Fruit fly (Drosophila melanogaster) whole organism, embryonic: ENCODE results near the gene CG4291.

ENCODE experiments used
- Bgb ChIP-seq: fragments of 200-800 bp; sonication (Bioruptor generic); IDR thresholded peaks from 2 replicates; pipeline ENCODE4 v1.3.6; 2022; ENCODE audit warnings: missing biosample characterization, missing genetic modification characterization; ENCODE audit not compliant: partially characterized antibody
- CG15479 ChIP-seq: fragments of 200-800 bp; sonication (Bioruptor generic); optimal IDR thresholded peaks from 3 replicates; lab custom pipeline; 2019; ENCODE audit warnings: missing biosample characterization, mild to moderate bottlenecking, missing genetic modification characterization, moderate library complexity
- CG15514 ChIP-seq: fragments of 200-800 bp; sonication (Bioruptor generic); optimal IDR thresholded peaks from 3 replicates; lab custom pipeline; 2017; ENCODE audit warnings: missing biosample characterization, missing genetic modification characterization, mild to moderate bottlenecking, moderate library complexity, missing genetic modification reagents
- CG17359 ChIP-seq: fragments of 200-800 bp; sonication (Bioruptor generic); optimal IDR thresholded peaks from 3 replicates; lab custom pipeline; 2018; ENCODE audit warnings: missing biosample characterization, mild to moderate bottlenecking, missing genetic modification characterization, moderate library complexity
- CG18619 ChIP-seq: fragments of 200-800 bp; sonication (Bioruptor generic); optimal IDR thresholded peaks from 3 replicates; lab custom pipeline; 2017; ENCODE audit warnings: missing biosample characterization, mild to moderate bottlenecking, missing genetic modification characterization
- CG2712 ChIP-seq: fragments of 200-800 bp; optimal IDR thresholded peaks from 3 replicates; lab custom pipeline; 2019; ENCODE audit warnings: missing biosample characterization, mild to moderate bottlenecking, missing genetic modification characterization, moderate library complexity
- CG2875 ChIP-seq: fragments of 200-800 bp; sonication (Bioruptor generic); optimal IDR thresholded peaks from 2 replicates; lab custom pipeline; 2017; ENCODE audit warnings: missing biosample characterization, mild to moderate bottlenecking, missing genetic modification characterization, missing genetic modification reagents
- CG31224 ChIP-seq: fragments of 200-800 bp; sonication (Bioruptor generic); IDR thresholded peaks from 2 replicates; pipeline ENCODE4 v1.3.6; 2022; ENCODE audit warnings: missing biosample characterization, missing genetic modification characterization
- CG34224 ChIP-seq: fragments of 200-800 bp; sonication (Bioruptor generic); IDR thresholded peaks from 3 replicates; pipeline ENCODE4 v1.3.6; 2022; ENCODE audit warnings: missing biosample characterization, missing genetic modification characterization; ENCODE audit not compliant: partially characterized antibody
- CG4617 ChIP-seq: fragments of 200-800 bp; sonication (Bioruptor generic); optimal IDR thresholded peaks from 3 replicates; lab custom pipeline; 2016; ENCODE audit warnings: missing biosample characterization, missing genetic modification characterization, borderline replicate concordance
- CG4730 ChIP-seq: fragments of 200-800 bp; sonication (Bioruptor generic); IDR thresholded peaks from 2 replicates; pipeline ENCODE4 v1.3.6; 2022; ENCODE audit warnings: missing biosample characterization, missing genetic modification characterization
- CG6765 ChIP-seq: fragments of 200-800 bp; sonication (Bioruptor generic); optimal IDR thresholded peaks from 3 replicates; lab custom pipeline; 2017; ENCODE audit warnings: missing biosample characterization, mild to moderate bottlenecking, missing genetic modification characterization
- CG7271 ChIP-seq: fragments of 200-800 bp; sonication (Bioruptor generic); optimal IDR thresholded peaks from 2 replicates; lab custom pipeline; 2018; ENCODE audit warnings: missing biosample characterization, mild to moderate bottlenecking, missing genetic modification characterization, moderate library complexity
- CG7928 ChIP-seq: fragments of 200-800 bp; sonication (Bioruptor generic); optimal IDR thresholded peaks from 2 replicates; lab custom pipeline; 2017; ENCODE audit warnings: missing biosample characterization, mild to moderate bottlenecking, missing genetic modification characterization
- CG9437 ChIP-seq: fragments of 200-800 bp; sonication (Bioruptor generic); optimal IDR thresholded peaks from 2 replicates; lab custom pipeline; 2018; ENCODE audit warnings: missing biosample characterization, mild to moderate bottlenecking, missing genetic modification characterization
- CG9609 ChIP-seq: fragments of 200-800 bp; sonication (Bioruptor generic); optimal IDR thresholded peaks from 3 replicates; lab custom pipeline; 2016; ENCODE audit warnings: missing biosample characterization, missing genetic modification characterization
- CG9727 ChIP-seq: fragments of 200-800 bp; sonication (Bioruptor generic); optimal IDR thresholded peaks from 3 replicates; lab custom pipeline; 2017; ENCODE audit warnings: missing biosample characterization, mild to moderate bottlenecking, missing genetic modification characterization
- CHES-1-like ChIP-seq: fragments of 200-800 bp; sonication (Bioruptor generic); optimal IDR thresholded peaks from 2 replicates; lab custom pipeline; 2016; ENCODE audit warnings: missing biosample characterization, missing genetic modification characterization
- Deaf1 ChIP-seq: fragments of 200-800 bp; optimal IDR thresholded peaks from 3 replicates; lab custom pipeline; 2019; ENCODE audit warnings: missing biosample characterization, mild to moderate bottlenecking, missing genetic modification characterization, moderate library complexity
- Eip74EF ChIP-seq, 2 experiments: fragments of 200-800 bp in 1 of 2; fragments of >200 bp in 1 of 2; sonication (Bioruptor generic) in 1 of 2; optimal IDR thresholded peaks; 2 replicates each; lab custom pipeline; 2017 to 2019; ENCODE audit warnings: missing biosample characterization in 2 of 2, missing genetic modification characterization in 2 of 2, mild to moderate bottlenecking in 1 of 2, moderate library complexity in 1 of 2
- Mad ChIP-seq: fragments of 200-800 bp; sonication (Bioruptor generic); optimal IDR thresholded peaks from 2 replicates; lab custom pipeline; 2016; ENCODE audit warnings: missing biosample characterization, missing genetic modification characterization
- Sox102F ChIP-seq: fragments of 200-800 bp; sonication (Bioruptor generic); optimal IDR thresholded peaks from 2 replicates; lab custom pipeline; 2018; ENCODE audit warnings: missing biosample characterization, mild to moderate bottlenecking, missing genetic modification characterization, moderate library complexity
- Ssrp ChIP-seq: fragments of 200-800 bp; sonication (Bioruptor generic); optimal IDR thresholded peaks from 2 replicates; lab custom pipeline; 2018; ENCODE audit warnings: missing biosample characterization, mild to moderate bottlenecking, missing genetic modification characterization, moderate library complexity
- abd-A ChIP-seq: fragments of 200-800 bp; sonication (Bioruptor generic); optimal IDR thresholded peaks from 3 replicates; lab custom pipeline; 2019; ENCODE audit warnings: missing biosample characterization, mild to moderate bottlenecking, missing genetic modification characterization, moderate library complexity
- ase ChIP-seq: fragments of 200-800 bp; sonication (Bioruptor generic); IDR thresholded peaks from 3 replicates; pipeline ENCODE4 v1.3.6; 2022; ENCODE audit warnings: missing biosample characterization, missing genetic modification characterization
- cas ChIP-seq: fragments of 200-800 bp; sonication (Bioruptor generic); IDR thresholded peaks from 2 replicates; pipeline ENCODE4 v1.3.6; 2022; ENCODE audit warnings: missing biosample characterization, missing genetic modification characterization
- cato ChIP-seq: fragments of 200-800 bp; sonication (Bioruptor generic); optimal IDR thresholded peaks from 2 replicates; lab custom pipeline; 2016; ENCODE audit warnings: missing biosample characterization, missing genetic modification characterization, borderline replicate concordance
- caup ChIP-seq: fragments of 200-800 bp; sonication (Bioruptor generic); optimal IDR thresholded peaks from 3 replicates; lab custom pipeline; 2017; ENCODE audit warnings: missing biosample characterization, mild to moderate bottlenecking, missing genetic modification characterization, moderate library complexity; ENCODE audit not compliant: severe bottlenecking
- chif ChIP-seq, 2 experiments: fragments of 200-800 bp; sonication (Bioruptor generic); optimal IDR thresholded peaks; 3 replicates each; lab custom pipeline; 2016; ENCODE audit warnings: missing biosample characterization in 2 of 2, missing genetic modification characterization in 2 of 2
- chinmo ChIP-seq: fragments of 200-800 bp; sonication (Bioruptor generic); IDR thresholded peaks from 4 replicates; pipeline ENCODE4 v1.3.6; 2022; ENCODE audit warnings: missing biosample characterization, missing genetic modification characterization; ENCODE audit not compliant: partially characterized antibody
- dimm ChIP-seq: fragments of 200-800 bp; sonication (Bioruptor generic); IDR thresholded peaks from 2 replicates; pipeline ENCODE4 v1.3.6; 2022; ENCODE audit warnings: missing biosample characterization, missing genetic modification characterization
- ewg ChIP-seq: fragments of 200-800 bp; sonication (Bioruptor generic); optimal IDR thresholded peaks from 3 replicates; lab custom pipeline; 2017; ENCODE audit warnings: mild to moderate bottlenecking, missing biosample characterization, missing genetic modification reagents, missing genetic modification characterization
- fd64A ChIP-seq: fragments of 200-800 bp; sonication (Bioruptor generic); optimal IDR thresholded peaks from 3 replicates; lab custom pipeline; 2018; ENCODE audit warnings: missing biosample characterization, mild to moderate bottlenecking, missing genetic modification characterization
- gro ChIP-seq: fragments of 200-800 bp; sonication (Bioruptor generic); optimal IDR thresholded peaks from 2 replicates; lab custom pipeline; 2016; ENCODE audit warnings: missing biosample characterization, missing genetic modification characterization
- kah ChIP-seq: fragments of 200-800 bp; sonication (Bioruptor generic); optimal IDR thresholded peaks from 2 replicates; lab custom pipeline; 2018; ENCODE audit warnings: missing biosample characterization, mild to moderate bottlenecking, missing genetic modification characterization
- kay ChIP-seq: fragments of 200-800 bp; sonication (Bioruptor generic); optimal IDR thresholded peaks from 2 replicates; lab custom pipeline; 2016; ENCODE audit warnings: missing biosample characterization, missing genetic modification characterization
- klu ChIP-seq: fragments of 200-800 bp; sonication (Bioruptor generic); IDR thresholded peaks from 2 replicates; pipeline ENCODE4 v1.3.6; 2022; ENCODE audit warnings: missing biosample characterization, missing genetic modification characterization
- knrl ChIP-seq: fragments of 200-800 bp; sonication (Bioruptor generic); IDR thresholded peaks from 3 replicates; pipeline ENCODE4 v1.3.6; 2022; ENCODE audit warnings: missing biosample characterization, missing genetic modification characterization; ENCODE audit not compliant: partially characterized antibody
- lbe ChIP-seq: fragments of 200-800 bp; sonication (Bioruptor generic); optimal IDR thresholded peaks from 2 replicates; lab custom pipeline; 2016; ENCODE audit warnings: missing biosample characterization, mild to moderate bottlenecking, missing genetic modification characterization
- rib ChIP-seq: fragments of 200-800 bp; sonication (Bioruptor generic); IDR thresholded peaks from 2 replicates; pipeline ENCODE4 v1.3.6; 2022; ENCODE audit warnings: missing biosample characterization, missing genetic modification characterization
- salm ChIP-seq: fragments of 200-800 bp; sonication (Bioruptor generic); optimal IDR thresholded peaks from 2 replicates; lab custom pipeline; 2018; ENCODE audit warnings: missing biosample characterization, mild to moderate bottlenecking, missing genetic modification characterization
- sd ChIP-seq: fragments of 200-800 bp; sonication (Bioruptor generic); optimal IDR thresholded peaks from 3 replicates; lab custom pipeline; 2018; ENCODE audit warnings: missing biosample characterization, mild to moderate bottlenecking, missing genetic modification characterization, moderate library complexity
- sna ChIP-seq: fragments of 200-800 bp; sonication (Bioruptor generic); IDR thresholded peaks from 2 replicates; pipeline ENCODE4 v1.3.6; 2022; ENCODE audit warnings: missing biosample characterization, missing genetic modification characterization; ENCODE audit not compliant: partially characterized antibody
- sob ChIP-seq: fragments of 200-800 bp; sonication (Bioruptor generic); IDR thresholded peaks from 2 replicates; pipeline ENCODE4 v1.3.6; 2022; ENCODE audit warnings: missing biosample characterization, missing genetic modification characterization
- tap ChIP-seq: fragments of 200-800 bp; optimal IDR thresholded peaks from 3 replicates; lab custom pipeline; 2019; ENCODE audit warnings: missing biosample characterization, mild to moderate bottlenecking, missing genetic modification characterization, moderate library complexity
- unc-4 ChIP-seq: fragments of 200-800 bp; sonication (Bioruptor generic); IDR thresholded peaks from 2 replicates; pipeline ENCODE4 v1.3.6; 2022; ENCODE audit warnings: missing biosample characterization, missing genetic modification characterization; ENCODE audit not compliant: partially characterized antibody
- unpg ChIP-seq: fragments of 200-800 bp; sonication (Bioruptor generic); optimal IDR thresholded peaks from 3 replicates; lab custom pipeline; 2018; ENCODE audit warnings: missing biosample characterization, mild to moderate bottlenecking, missing genetic modification characterization, moderate library complexity

Gene CG4291

dm6 chr2L:827516-828362, 24.8 kb downstream of the CG4291 start (continued):
- TF ChIP-seq Sox102F (GFP tag; lab: Kevin White, UChicago) (peak; percentile 90), salm (tag; lab: Kevin White, UChicago) (peak; percentile 44), klu (no peak), CG18619 (peak; percentile 9), CG7271 (no peak), ewg (GFP tag; lab: Kevin White, UChicago) (peak; percentile 46), sob (GFP tag; lab: Robert Waterston, UW) (no peak), cato (GFP tag; lab: Kevin White, UChicago) (peak; percentile 18), ase (no peak), unpg (GFP tag; lab: Kevin White, UChicago) (peak; percentile 42), chinmo (GFP tag; lab: Robert Waterston, UW) (0 out of 4 replicates have a peak, but pooled peaks have one; percentile 23), CG34224 (GFP tag; lab: Robert Waterston, UW) (no peak), sd (tag; lab: Kevin White, UChicago) (no peak), lbe (GFP tag; lab: Kevin White, UChicago) (no peak), tap (peak; percentile 44), Deaf1 (tag; lab: Kevin White, UChicago) (no peak), CG9727 (GFP tag; lab: Kevin White, UChicago) (peak; percentile 11), fd64A (peak; percentile 48), knrl (GFP tag; lab: Robert Waterston, UW) (no peak), dimm (no peak), CG6765 (GFP tag; lab: Kevin White, UChicago) (no peak), Eip74EF (GFP tag; optimal IDR thresholded peaks at IDR 0.05; lab: Kevin White, UChicago) (peak in 1 of 2 experiments; percentile 30), CG7928 (GFP tag; lab: Kevin White, UChicago) (no peak), CG31224 (GFP tag; lab: Robert Waterston, UW) (no peak), CG15514 (no peak), CG9437 (GFP tag; lab: Kevin White, UChicago) (peak; percentile 29), Ssrp (tag; lab: Kevin White, UChicago) (peak; percentile 48), CG4730 (GFP tag; lab: Robert Waterston, UW) (no peak), CG17359 (tag; lab: Kevin White, UChicago) (peak; percentile 25), sna (GFP tag; lab: Robert Waterston, UW) (no peak), CHES-1-like (GFP tag; lab: Kevin White, UChicago) (no peak), CG4617 (no peak), CG15479 (GFP tag; lab: Kevin White, UChicago) (peak; percentile 42), chif (GFP tag; optimal IDR thresholded peaks at IDR 0.05; lab: Kevin White, UChicago) (peak; percentile 7 to 34), CG2712 (tag; lab: Kevin White, UChicago) (peak; percentile 63), CG2875 (peak; percentile 66), gro (GFP tag; lab: Kevin White, UChicago) (no peak), abd-A (tag; lab: Kevin White, UChicago) (no peak), rib (GFP tag; lab: Robert Waterston, UW) (no peak), cas (GFP tag; lab: Robert Waterston, UW) (no peak), CG9609 (GFP tag; lab: Kevin White, UChicago) (peak; percentile 7), unc-4 (GFP tag; lab: Robert Waterston, UW) (no peak), caup (GFP tag; lab: Kevin White, UChicago) (no peak), kay (GFP tag; lab: Kevin White, UChicago) (no peak), Bgb (no peak), kah (GFP tag; lab: Kevin White, UChicago) (no peak), Mad (no peak)
